Worm (Caenorhabditis elegans) whole organism, late embryonic: Measurements from ENCODE around the gene F59B10.2.

Source experiments
- T23F11.4 ChIP-seq: fragments of 200-800 bp; sonication (Bioruptor generic); optimal IDR thresholded peaks from 2 replicates; lab custom pipeline; 2018; ENCODE audit warnings: mild to moderate bottlenecking, missing genetic modification characterization, missing compliant biosample characterization
- ceh-14 ChIP-seq: sonication (generic microtip); optimal IDR thresholded peaks from 2 replicates; lab custom pipeline; 2016; ENCODE audit warnings: missing genotype, missing genetic modification characterization, missing compliant biosample characterization
- ceh-18 ChIP-seq: sonication (generic microtip); optimal IDR thresholded peaks from 2 replicates; lab custom pipeline; 2016; ENCODE audit warnings: missing genetic modification characterization, missing compliant biosample characterization
- ceh-19 ChIP-seq: fragments of 200-800 bp; sonication (Bioruptor generic); optimal IDR thresholded peaks from 2 replicates; lab custom pipeline; 2018; ENCODE audit warnings: mild to moderate bottlenecking, missing genetic modification characterization, missing compliant biosample characterization
- ceh-45 ChIP-seq: fragments of 200-800 bp; sonication (Bioruptor generic); IDR thresholded peaks from 2 replicates; pipeline ENCODE4 v1.3.6; 2022; ENCODE audit warnings: missing genetic modification reagents, missing genetic modification characterization, missing compliant biosample characterization
- ceh-9 ChIP-seq: sonication (generic microtip); optimal IDR thresholded peaks from 2 replicates; lab custom pipeline; 2016; ENCODE audit warnings: mild to moderate bottlenecking, missing genetic modification characterization, inconsistent platforms, missing compliant biosample characterization
- dmd-4 ChIP-seq: sonication (generic microtip); optimal IDR thresholded peaks from 2 replicates; lab custom pipeline; 2016; ENCODE audit warnings: borderline replicate concordance, missing genetic modification characterization, missing compliant biosample characterization
- elt-2 ChIP-seq: sonication (generic microtip); optimal IDR thresholded peaks from 2 replicates; lab custom pipeline; 2016; ENCODE audit warnings: missing genetic modification reagents, missing genetic modification characterization, missing compliant biosample characterization
- ets-4 ChIP-seq: sonication (generic microtip); optimal IDR thresholded peaks from 2 replicates; lab custom pipeline; 2016; ENCODE audit warnings: missing genetic modification characterization, missing compliant biosample characterization
- eyg-1 ChIP-seq: sonication (generic microtip); optimal IDR thresholded peaks from 2 replicates; lab custom pipeline; 2016; ENCODE audit warnings: missing genotype, missing genetic modification characterization, missing compliant biosample characterization
- fkh-10 ChIP-seq: fragments of 150-350 bp; optimal IDR thresholded peaks from 2 replicates; lab custom pipeline; 2014; ENCODE audit warnings: missing biosample characterization, missing genetic modification reagents, missing genetic modification characterization
- hlh-30 ChIP-seq: sonication (generic microtip); optimal IDR thresholded peaks from 2 replicates; lab custom pipeline; 2017; ENCODE audit warnings: antibody characterized with exemption, missing genetic modification characterization, missing compliant biosample characterization; ENCODE audit not compliant: insufficient read depth
- mec-3 ChIP-seq: sonication (generic microtip); optimal IDR thresholded peaks from 2 replicates; lab custom pipeline; 2016; ENCODE audit warnings: borderline replicate concordance, missing genetic modification characterization, missing compliant biosample characterization
- nfya-1 ChIP-seq: sonication (generic microtip); optimal IDR thresholded peaks from 2 replicates; lab custom pipeline; 2017; ENCODE audit warnings: missing genetic modification characterization, mild to moderate bottlenecking, missing compliant biosample characterization, antibody characterized with exemption, moderate library complexity
- npax-4 ChIP-seq: sonication (generic microtip); optimal IDR thresholded peaks from 2 replicates; lab custom pipeline; 2016; ENCODE audit warnings: missing genetic modification characterization, missing compliant biosample characterization
- odd-2 ChIP-seq: sonication (generic microtip); optimal IDR thresholded peaks from 2 replicates; lab custom pipeline; 2017; ENCODE audit warnings: antibody characterized with exemption, mild to moderate bottlenecking, missing genetic modification characterization, missing compliant biosample characterization
- pat-9 ChIP-seq: fragments of 200-800 bp; sonication (Bioruptor generic); optimal IDR thresholded peaks from 2 replicates; lab custom pipeline; 2018; ENCODE audit warnings: mild to moderate bottlenecking, missing genetic modification characterization, moderate library complexity, missing compliant biosample characterization
- pax-1 ChIP-seq: fragments of 150-350 bp; optimal IDR thresholded peaks from 2 replicates; lab custom pipeline; 2014; ENCODE audit warnings: missing biosample characterization, missing genetic modification characterization
- pqm-1 ChIP-seq: sonication (generic microtip); optimal IDR thresholded peaks from 2 replicates; lab custom pipeline; 2016; ENCODE audit warnings: missing genetic modification characterization, missing compliant biosample characterization
- ref-2 ChIP-seq: sonication (generic microtip); optimal IDR thresholded peaks from 2 replicates; lab custom pipeline; 2016; ENCODE audit warnings: missing genetic modification characterization, missing compliant biosample characterization
- sox-2 ChIP-seq: fragments of 200-800 bp; sonication (Bioruptor generic); IDR thresholded peaks from 2 replicates; pipeline ENCODE4 v1.3.6; 2022; ENCODE audit warnings: missing genetic modification reagents, missing genetic modification characterization, missing compliant biosample characterization
- tbx-2 ChIP-seq: sonication (generic microtip); optimal IDR thresholded peaks from 2 replicates; lab custom pipeline; 2016; ENCODE audit warnings: missing genetic modification characterization, missing compliant biosample characterization
- unc-42 ChIP-seq: sonication (generic microtip); optimal IDR thresholded peaks from 2 replicates; lab custom pipeline; 2016; ENCODE audit warnings: missing genotype, missing genetic modification characterization, missing compliant biosample characterization
- unc-55 ChIP-seq: sonication (generic microtip); optimal IDR thresholded peaks from 2 replicates; lab custom pipeline; 2017; ENCODE audit warnings: missing biosample characterization, missing genetic modification reagents, missing genetic modification characterization

The F59B10.2 gene

ce11 chrII:10509746-10510145, at the start of gene F59B10.2:
Gene F59B10.2 (minus strand): TSS chrII:10509846.
- TF ChIP-seq pat-9 (tag; lab: Kevin White, UChicago) (no peak), ceh-14 (tag; lab: Kevin White, UChicago) (no peak), ceh-45 (GFP tag; lab: Robert Waterston, UW) (no peak), pax-1 (tag; lab: Kevin White, UChicago) (no peak)

DNA sequence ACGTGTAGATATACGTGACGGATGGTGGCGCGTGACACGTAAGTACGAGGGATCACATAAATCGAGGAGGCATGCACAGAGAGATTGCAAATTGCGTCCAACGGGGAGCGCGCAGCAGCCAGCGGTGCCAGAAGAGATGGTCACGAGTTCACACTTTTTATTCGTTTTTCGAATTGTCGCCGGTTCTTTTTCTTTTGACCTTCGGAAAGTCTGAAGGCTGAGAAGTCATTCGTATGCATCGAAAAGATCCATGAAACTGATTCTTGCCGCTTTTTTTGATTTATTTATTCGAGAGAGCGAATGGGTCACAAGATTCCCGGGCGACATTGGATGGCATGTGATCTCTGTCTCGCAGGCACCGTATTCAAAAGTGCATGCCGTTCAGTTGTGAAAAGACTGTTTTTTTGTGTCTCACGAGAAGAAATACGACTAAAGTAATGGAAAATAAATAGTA, 49.3 kb upstream of the F59B10.2 start:
- peak; percentile 17 for TF ChIP-seq ceh-18 (tag; lab: Kevin White, UChicago)
- peak; percentile 85 for TF ChIP-seq hlh-30 (tag; lab: Kevin White, UChicago)
- TF ChIP-seq tbx-2 = peak; percentile 11
- TF ChIP-seq ref-2 (tag; lab: Kevin White, UChicago) = peak; percentile 34
- no peak for TF ChIP-seq dmd-4 (tag; lab: Kevin White, UChicago)
- peak; percentile 49 for TF ChIP-seq unc-42 (tag; lab: Kevin White, UChicago)
- peak; percentile 24 for TF ChIP-seq nfya-1 (tag; lab: Kevin White, UChicago)
- no peak for TF ChIP-seq mec-3 (tag; lab: Kevin White, UChicago)

- TF ChIP-seq hlh-30 (tag; lab: Kevin White, UChicago) (peak; percentile 50), pat-9 (tag; lab: Kevin White, UChicago) (no peak)
These were observed 48.7 kb upstream of the F59B10.2 start for ce11 chrII:10558345-10558744.

DNA sequence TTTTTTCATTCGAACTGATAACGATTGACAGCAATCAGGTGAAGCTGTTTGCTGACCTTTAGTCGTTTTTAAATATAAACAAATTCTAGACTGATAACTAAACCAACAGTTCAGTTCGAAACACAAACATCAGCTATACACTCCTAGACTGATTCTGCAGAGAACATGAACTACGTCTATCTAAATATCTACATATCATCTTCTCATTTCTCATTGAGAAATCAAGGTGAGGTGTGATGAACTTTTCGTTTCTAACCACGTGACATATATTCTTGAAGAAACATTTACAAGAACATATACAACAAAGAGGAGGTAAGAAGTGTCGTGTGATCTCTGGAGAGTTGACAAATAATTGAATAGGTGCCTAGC, 47.5 kb upstream of the F59B10.2 start:
- peak; percentile 43 for TF ChIP-seq hlh-30 (tag; lab: Kevin White, UChicago)
- TF ChIP-seq unc-42 (tag; lab: Kevin White, UChicago) = no peak
- no peak for TF ChIP-seq npax-4 (tag; lab: Kevin White, UChicago)
- no peak for TF ChIP-seq eyg-1

ce11 chrII:10556550-10557205, 47.0 kb upstream of the F59B10.2 start:
- TF ChIP-seq ceh-9 (tag; lab: Kevin White, UChicago) (no peak), ceh-19 (GFP tag; lab: Kevin White, UChicago) (no peak), elt-2 (tag; lab: Kevin White, UChicago) (peak; percentile 25), ets-4 (tag; lab: Kevin White, UChicago) (no peak)

- TF ChIP-seq pqm-1 (no peak), fkh-10 (GFP tag; lab: Kevin White, UChicago) (no peak), sox-2 (GFP tag; lab: Robert Waterston, UW) (no peak), dmd-4 (tag; lab: Kevin White, UChicago) (no peak), hlh-30 (tag; lab: Kevin White, UChicago) (no peak), ref-2 (tag; lab: Kevin White, UChicago) (peak; percentile 12), nfya-1 (tag; lab: Kevin White, UChicago) (peak; percentile 4), ceh-18 (tag; lab: Kevin White, UChicago) (peak; percentile 55), tbx-2 (peak; percentile 43), T23F11.4 (GFP tag; lab: Kevin White, UChicago) (no peak), unc-55 (peak; percentile 92)
- TF ChIP-seq, all 69 proteins: peak for 5
These were observed 45.9 kb upstream of the F59B10.2 start for ce11 chrII:10555484-10556075.

ce11 chrII:10554972-10555371, 45.3 kb upstream of the F59B10.2 start, which contains the start of gene mnk-1:
Gene mnk-1 (minus strand): TSS chrII:10555044.
- TF ChIP-seq fkh-10 (GFP tag; lab: Kevin White, UChicago) (no peak), odd-2 (tag; lab: Kevin White, UChicago) (no peak), pat-9 (tag; lab: Kevin White, UChicago) (no peak)
